Fruit fly (Drosophila melanogaster) whole organism, embryonic: ENCODE data around the gene BORCS6.

Experiments used
- Adf1 ChIP-seq: fragments of 200-800 bp; sonication (Bioruptor generic); IDR thresholded peaks from 2 replicates; pipeline ENCODE4 v1.3.6; 2022; ENCODE audit warnings: missing biosample characterization, missing genetic modification characterization
- B-H1 ChIP-seq: fragments of 200-800 bp; sonication (Bioruptor generic); IDR thresholded peaks from 3 replicates; pipeline ENCODE4 v1.3.6; 2022; ENCODE audit warnings: missing biosample characterization, missing genetic modification characterization
- Bgb ChIP-seq: fragments of 200-800 bp; sonication (Bioruptor generic); IDR thresholded peaks from 2 replicates; pipeline ENCODE4 v1.3.6; 2022; ENCODE audit warnings: missing biosample characterization, missing genetic modification characterization; ENCODE audit not compliant: partially characterized antibody
- CG12299 ChIP-seq: fragments of 200-800 bp; sonication (Bioruptor generic); optimal IDR thresholded peaks from 2 replicates; lab custom pipeline; 2018; ENCODE audit warnings: missing biosample characterization, mild to moderate bottlenecking, missing genetic modification characterization
- CG12659 ChIP-seq: fragments of 200-800 bp; sonication (Bioruptor generic); optimal IDR thresholded peaks from 3 replicates; lab custom pipeline; 2017; ENCODE audit warnings: mild to moderate bottlenecking, missing biosample characterization, missing genetic modification reagents, missing genetic modification characterization
- CG12744 ChIP-seq: fragments of 200-800 bp; sonication (Bioruptor generic); optimal IDR thresholded peaks from 2 replicates; lab custom pipeline; 2016; ENCODE audit warnings: missing biosample characterization, missing genetic modification characterization
- CG13894 ChIP-seq: fragments of 200-800 bp; sonication (Bioruptor generic); optimal IDR thresholded peaks from 3 replicates; lab custom pipeline; 2018; ENCODE audit warnings: missing biosample characterization, mild to moderate bottlenecking, missing genetic modification characterization, moderate library complexity
- CG15011 ChIP-seq: fragments of 200-800 bp; sonication (Bioruptor generic); optimal IDR thresholded peaks from 3 replicates; lab custom pipeline; 2018; ENCODE audit warnings: missing biosample characterization, mild to moderate bottlenecking, missing genetic modification characterization
- CG15073 ChIP-seq: fragments of 200-800 bp; sonication (Bioruptor generic); optimal IDR thresholded peaks from 2 replicates; lab custom pipeline; 2016; ENCODE audit warnings: missing biosample characterization, missing genetic modification characterization
- CG18619 ChIP-seq: fragments of 200-800 bp; sonication (Bioruptor generic); optimal IDR thresholded peaks from 3 replicates; lab custom pipeline; 2017; ENCODE audit warnings: missing biosample characterization, mild to moderate bottlenecking, missing genetic modification characterization
- CG34224 ChIP-seq: fragments of 200-800 bp; sonication (Bioruptor generic); IDR thresholded peaks from 3 replicates; pipeline ENCODE4 v1.3.6; 2022; ENCODE audit warnings: missing biosample characterization, missing genetic modification characterization; ENCODE audit not compliant: partially characterized antibody
- CG3847 ChIP-seq: fragments of 200-800 bp; sonication (Bioruptor generic); IDR thresholded peaks from 2 replicates; pipeline ENCODE4 v1.3.6; 2022; ENCODE audit warnings: missing biosample characterization, missing genetic modification characterization
- CG4282 ChIP-seq: fragments of 200-800 bp; sonication (Bioruptor generic); optimal IDR thresholded peaks from 2 replicates; lab custom pipeline; 2016; ENCODE audit warnings: missing biosample characterization, missing genetic modification characterization
- CG43689 ChIP-seq: fragments of 200-800 bp; sonication (Bioruptor generic); IDR thresholded peaks from 2 replicates; pipeline ENCODE4 v1.3.6; 2022; ENCODE audit warnings: missing biosample characterization, missing genetic modification characterization
- CG4730 ChIP-seq: fragments of 200-800 bp; sonication (Bioruptor generic); IDR thresholded peaks from 2 replicates; pipeline ENCODE4 v1.3.6; 2022; ENCODE audit warnings: missing biosample characterization, missing genetic modification characterization
- CG7556 ChIP-seq: fragments of 200-800 bp; sonication (Bioruptor generic); optimal IDR thresholded peaks from 2 replicates; lab custom pipeline; 2017; ENCODE audit warnings: missing biosample characterization, mild to moderate bottlenecking, missing genetic modification characterization
- CG7928 ChIP-seq: fragments of 200-800 bp; sonication (Bioruptor generic); optimal IDR thresholded peaks from 2 replicates; lab custom pipeline; 2017; ENCODE audit warnings: missing biosample characterization, mild to moderate bottlenecking, missing genetic modification characterization
- CG8388 ChIP-seq: fragments of 200-800 bp; sonication (Bioruptor generic); optimal IDR thresholded peaks from 2 replicates; lab custom pipeline; 2019; ENCODE audit warnings: missing biosample characterization, mild to moderate bottlenecking, missing genetic modification characterization, moderate library complexity
- Chrac-16 ChIP-seq: fragments of 200-800 bp; sonication (Bioruptor generic); optimal IDR thresholded peaks from 3 replicates; lab custom pipeline; 2016; ENCODE audit warnings: missing biosample characterization, missing genetic modification characterization
- CkIIα-i1 ChIP-seq: fragments of 200-800 bp; sonication (Bioruptor generic); IDR thresholded peaks from 2 replicates; pipeline ENCODE4 v1.3.6; 2022; ENCODE audit warnings: missing biosample characterization, missing genetic modification characterization
- Dip3 ChIP-seq: fragments of 200-800 bp; sonication (Bioruptor generic); optimal IDR thresholded peaks from 3 replicates; lab custom pipeline; 2016; ENCODE audit warnings: missing biosample characterization, missing genetic modification characterization
- E2f1 ChIP-seq: fragments of 200-800 bp; sonication (Bioruptor generic); IDR thresholded peaks from 2 replicates; pipeline ENCODE4 v1.3.6; 2022; ENCODE audit warnings: missing biosample characterization, missing genetic modification characterization
- GATAe ChIP-seq: fragments of 200-800 bp; sonication (Bioruptor generic); conservative IDR thresholded peaks from 2 replicates; pipeline ENCODE4 v1.3.6; 2022; ENCODE audit warnings: missing biosample characterization, missing genetic modification characterization
- HHEX ChIP-seq: fragments of 200-800 bp; sonication (Bioruptor generic); optimal IDR thresholded peaks from 3 replicates; lab custom pipeline; 2017; ENCODE audit warnings: missing biosample characterization, mild to moderate bottlenecking, missing genetic modification characterization, missing genetic modification reagents
- Hmr ChIP-seq: fragments of 200-800 bp; sonication (Bioruptor generic); optimal IDR thresholded peaks from 3 replicates; lab custom pipeline; 2017; ENCODE audit warnings: mild to moderate bottlenecking, missing biosample characterization, missing genetic modification reagents, missing genetic modification characterization
- Hr78 ChIP-seq, 2 experiments: fragments of 200-800 bp in 1 of 2; fragments of >200 bp in 1 of 2; sonication (Bioruptor generic) in 1 of 2; optimal IDR thresholded peaks; 2 replicates each; lab custom pipeline; 2017 to 2019; ENCODE audit warnings: missing biosample characterization in 2 of 2, missing genetic modification characterization in 2 of 2, mild to moderate bottlenecking in 1 of 2, moderate library complexity in 1 of 2
- MESR4 ChIP-seq: fragments of 200-800 bp; sonication (Bioruptor generic); optimal IDR thresholded peaks from 2 replicates; lab custom pipeline; 2018; ENCODE audit warnings: missing biosample characterization, mild to moderate bottlenecking, missing genetic modification characterization, moderate library complexity
- NK7.1 ChIP-seq: fragments of 200-800 bp; sonication (Bioruptor generic); optimal IDR thresholded peaks from 3 replicates; lab custom pipeline; 2016; ENCODE audit warnings: missing biosample characterization, missing genetic modification characterization
- Oaz ChIP-seq: fragments of 200-800 bp; sonication (Bioruptor generic); IDR thresholded peaks from 2 replicates; pipeline ENCODE4 v1.3.6; 2022; ENCODE audit warnings: missing biosample characterization, missing genetic modification characterization
- Oli ChIP-seq: fragments of 200-800 bp; sonication (Bioruptor generic); optimal IDR thresholded peaks from 2 replicates; lab custom pipeline; 2018; ENCODE audit warnings: missing biosample characterization, mild to moderate bottlenecking, missing genetic modification characterization, moderate library complexity
- PHDP ChIP-seq: fragments of 200-800 bp; sonication (Bioruptor generic); optimal IDR thresholded peaks from 3 replicates; lab custom pipeline; 2018; ENCODE audit warnings: missing biosample characterization, mild to moderate bottlenecking, missing genetic modification characterization, moderate library complexity
- Sox100B ChIP-seq: fragments of 200-800 bp; sonication (Bioruptor generic); optimal IDR thresholded peaks from 3 replicates; lab custom pipeline; 2018; ENCODE audit warnings: missing biosample characterization, mild to moderate bottlenecking, missing genetic modification characterization
- Sox102F ChIP-seq: fragments of 200-800 bp; sonication (Bioruptor generic); optimal IDR thresholded peaks from 2 replicates; lab custom pipeline; 2018; ENCODE audit warnings: missing biosample characterization, mild to moderate bottlenecking, missing genetic modification characterization, moderate library complexity
- Trl ChIP-seq, 3 experiments: fragments of >200 bp in 2 of 3; fragments of 200-800 bp in 1 of 3; sonication (Bioruptor generic) in 1 of 3; optimal IDR thresholded peaks; 2 replicates in 1 of 3; 3 replicates in 2 of 3; lab custom pipeline; 2016 to 2017; ENCODE audit warnings: missing biosample characterization in 1 of 3, missing genetic modification characterization in 1 of 3
- ap ChIP-seq: fragments of 200-800 bp; sonication (Bioruptor generic); IDR thresholded peaks from 2 replicates; pipeline ENCODE4 v1.3.6; 2022; ENCODE audit warnings: missing biosample characterization, missing genetic modification characterization
- ato ChIP-seq: fragments of 200-800 bp; sonication (Bioruptor generic); IDR thresholded peaks from 2 replicates; pipeline ENCODE4 v1.3.6; 2022; ENCODE audit warnings: missing biosample characterization, missing genetic modification characterization; ENCODE audit not compliant: partially characterized antibody
- cad ChIP-seq: fragments of >200 bp; optimal IDR thresholded peaks from 2 replicates; lab custom pipeline; 2017; ENCODE audit warnings: missing biosample characterization, missing genetic modification characterization
- crp ChIP-seq, 2 experiments: fragments of 200-800 bp; sonication (Bioruptor generic); optimal IDR thresholded peaks; 2 replicates in 1 of 2; 3 replicates in 1 of 2; lab custom pipeline; 2017; ENCODE audit warnings: missing biosample characterization in 2 of 2, missing genetic modification characterization in 2 of 2, mild to moderate bottlenecking in 1 of 2, moderate library complexity in 1 of 2
- ewg ChIP-seq: fragments of 200-800 bp; sonication (Bioruptor generic); optimal IDR thresholded peaks from 3 replicates; lab custom pipeline; 2017; ENCODE audit warnings: mild to moderate bottlenecking, missing biosample characterization, missing genetic modification reagents, missing genetic modification characterization
- ftz-f1 ChIP-seq: fragments of 200-800 bp; sonication (Bioruptor generic); optimal IDR thresholded peaks from 2 replicates; lab custom pipeline; 2016; ENCODE audit warnings: missing biosample characterization, missing genetic modification characterization
- fu2 ChIP-seq: fragments of 200-800 bp; sonication (Bioruptor generic); optimal IDR thresholded peaks from 2 replicates; lab custom pipeline; 2016; ENCODE audit warnings: missing biosample characterization, missing genetic modification characterization
- gcm2 ChIP-seq: fragments of 200-800 bp; sonication (Bioruptor generic); optimal IDR thresholded peaks from 2 replicates; lab custom pipeline; 2016; ENCODE audit warnings: missing biosample characterization, missing genetic modification characterization
- oc ChIP-seq: fragments of 200-800 bp; sonication (Bioruptor generic); optimal IDR thresholded peaks from 2 replicates; lab custom pipeline; 2018; ENCODE audit warnings: missing biosample characterization, mild to moderate bottlenecking, missing genetic modification characterization, moderate library complexity
- otp ChIP-seq: fragments of 200-800 bp; sonication (Bioruptor generic); IDR thresholded peaks from 3 replicates; pipeline ENCODE4, ENCODE4 v1.3.6; 2022; ENCODE audit warnings: missing biosample characterization, missing genetic modification characterization
- pb ChIP-seq: fragments of 200-800 bp; sonication (Bioruptor generic); optimal IDR thresholded peaks from 3 replicates; lab custom pipeline; 2016; ENCODE audit warnings: missing biosample characterization, missing genetic modification characterization
- sisA ChIP-seq: fragments of 200-800 bp; sonication (Bioruptor generic); IDR thresholded peaks from 2 replicates; pipeline ENCODE4 v1.3.6; 2022; ENCODE audit warnings: missing biosample characterization, missing genetic modification characterization
- slbo ChIP-seq: fragments of 200-800 bp; sonication (Bioruptor generic); IDR thresholded peaks from 2 replicates; pipeline ENCODE4 v1.3.6; 2022; ENCODE audit warnings: missing biosample characterization, missing genetic modification characterization
- stc ChIP-seq: fragments of 200-800 bp; sonication (Bioruptor generic); IDR thresholded peaks from 2 replicates; pipeline ENCODE4 v1.3.6; 2022; ENCODE audit warnings: missing biosample characterization, missing genetic modification characterization
- trh ChIP-seq: fragments of 200-800 bp; sonication (Bioruptor generic); optimal IDR thresholded peaks from 2 replicates; lab custom pipeline; 2016; ENCODE audit warnings: missing biosample characterization, missing genetic modification characterization

The BORCS6 gene

DNA sequence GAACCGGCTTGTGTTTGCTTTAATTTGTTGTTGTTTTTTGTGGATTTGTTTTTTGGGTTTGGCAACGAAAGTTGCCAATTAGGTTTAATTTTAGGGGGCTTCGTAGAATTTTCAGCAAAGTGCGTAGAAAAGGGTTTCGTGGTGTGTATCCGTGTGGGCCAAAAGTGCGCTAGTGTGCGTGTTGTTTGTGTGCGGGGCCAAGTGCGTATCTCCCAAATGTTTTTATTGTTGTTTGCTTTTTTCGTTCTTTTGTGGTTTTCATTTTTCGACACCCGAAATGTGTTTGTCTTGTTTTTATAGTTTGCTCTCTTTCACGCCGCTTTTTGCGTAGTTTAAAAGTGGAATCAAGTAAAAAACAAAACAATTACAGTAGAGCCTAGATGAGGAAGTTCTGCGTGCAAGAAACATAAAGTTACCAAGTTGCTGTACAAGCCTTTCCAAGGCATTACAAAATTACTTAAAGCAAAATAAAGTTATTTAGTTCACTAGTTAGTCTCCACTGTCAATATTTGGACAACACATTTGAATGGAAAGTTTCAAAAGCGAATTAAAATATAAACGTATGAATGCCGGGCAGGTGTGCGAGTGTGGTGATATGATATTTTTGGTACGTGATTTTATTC, 6.3 kb downstream of the BORCS6 start (continued):
- peak; percentile 8 for TF ChIP-seq CG8388 (GFP tag; lab: Kevin White, UChicago)
- no peak for TF ChIP-seq crp (GFP tag; optimal IDR thresholded peaks at IDR 0.05; lab: Kevin White, UChicago)
- TF ChIP-seq Sox102F (GFP tag; lab: Kevin White, UChicago), result peak; percentile 68
- TF ChIP-seq fu2 (GFP tag; lab: Kevin White, UChicago), result peak; percentile 91
- no peak for TF ChIP-seq Hr78 (GFP tag; optimal IDR thresholded peaks at IDR 0.05; lab: Kevin White, UChicago)
- TF ChIP-seq stc (GFP tag; lab: Robert Waterston, UW), result peak; percentile 70
- no peak for TF ChIP-seq ato (GFP tag; lab: Robert Waterston, UW)
- TF ChIP-seq Oaz (GFP tag; lab: Robert Waterston, UW), result peak; percentile 52; the same call in 1 of the 2 replicates
- peak; percentile 77 for TF ChIP-seq PHDP
- TF ChIP-seq MESR4 (GFP tag; lab: Kevin White, UChicago), result no peak
- peak; percentile 70 for TF ChIP-seq CG7556 (GFP tag; lab: Kevin White, UChicago)
- no peak for TF ChIP-seq trh
- TF ChIP-seq CG12744 (GFP tag; lab: Kevin White, UChicago), result peak; percentile 68
- peak; percentile 74 for TF ChIP-seq CG12659 (GFP tag; lab: Kevin White, UChicago)
- peak; percentile 81 for TF ChIP-seq E2f1 (GFP tag; lab: Robert Waterston, UW)
- TF ChIP-seq cad (GFP tag; lab: Kevin White, UChicago), result no peak
- peak; percentile 53 for TF ChIP-seq NK7.1 (GFP tag; lab: Kevin White, UChicago)
- TF ChIP-seq ap, result peak; percentile 50; the same call in 1 of the 2 replicates
- TF ChIP-seq CG13894, result peak; percentile 88
- peak; percentile 81 for TF ChIP-seq Adf1 (GFP tag; lab: Robert Waterston, UW)
- TF ChIP-seq GATAe, result peak; percentile 52; the same call in 1 of the 2 replicates
- TF ChIP-seq ftz-f1 (GFP tag; lab: Kevin White, UChicago), result no peak
- peak; percentile 66 for TF ChIP-seq CG7928 (GFP tag; lab: Kevin White, UChicago)
- TF ChIP-seq Oli, result peak; percentile 54
- TF ChIP-seq CG12299 (tag; lab: Kevin White, UChicago), result peak; percentile 80
- TF ChIP-seq Dip3 (GFP tag; lab: Kevin White, UChicago), result peak; percentile 94
- peak; percentile 48 for TF ChIP-seq pb
- no peak for TF ChIP-seq CG15073 (GFP tag; lab: Kevin White, UChicago)
- peak; percentile 67; the same call in 1 of the 2 replicates for TF ChIP-seq CG4730
- TF ChIP-seq sisA (GFP tag; lab: Robert Waterston, UW), result peak; percentile 77
- no peak for TF ChIP-seq CG34224 (GFP tag; lab: Robert Waterston, UW)
- TF ChIP-seq Chrac-16 (GFP tag; lab: Kevin White, UChicago), result peak; percentile 77
- peak; percentile 11 for TF ChIP-seq oc (tag; lab: Kevin White, UChicago)
- no peak for TF ChIP-seq ewg (GFP tag; lab: Kevin White, UChicago)
- peak; percentile 90 for TF ChIP-seq Hmr (GFP tag; lab: Kevin White, UChicago)
- TF ChIP-seq Bgb (GFP tag; lab: Robert Waterston, UW), result no peak
- TF ChIP-seq HHEX (GFP tag; lab: Kevin White, UChicago), result peak; percentile 46
- peak; percentile 65; the same call in 2 of the 3 replicates for TF ChIP-seq B-H1 (GFP tag; lab: Robert Waterston, UW)
- peak; percentile 76 for TF ChIP-seq CG15011 (GFP tag; lab: Kevin White, UChicago)
- peak; percentile 97 for TF ChIP-seq slbo (GFP tag; lab: Robert Waterston, UW)
- no peak for TF ChIP-seq CkIIα-i1
- no peak for TF ChIP-seq Sox100B (GFP tag; lab: Kevin White, UChicago)
- TF ChIP-seq CG3847 (GFP tag; lab: Robert Waterston, UW), result peak; percentile 89
- TF ChIP-seq gcm2, result no peak
- peak; percentile 66 for TF ChIP-seq CG4282 (GFP tag; lab: Kevin White, UChicago)
- peak; percentile 84 for TF ChIP-seq CG18619
- TF ChIP-seq CG43689 (GFP tag; lab: Robert Waterston, UW), result peak; percentile 64; the same call in 1 of the 2 replicates
- peak; percentile 71; the same call in 2 of the 3 replicates for TF ChIP-seq otp (GFP tag; lab: Robert Waterston, UW)
- no peak for TF ChIP-seq Trl (optimal IDR thresholded peaks at IDR 0.05; lab: Kevin White, UChicago)
- peak; percentile 82 for TF ChIP-seq Trl (GFP tag; optimal IDR thresholded peaks at IDR 0.05; lab: Kevin White, UChicago)
